Worm (Caenorhabditis elegans) whole organism, L1 larva: ENCODE data around the gene K06A1.2.
A peak's percentile ranks its signal among the peaks of the same experiment; 100 is the strongest.

Experiments
- C04F5.9 ChIP-seq: sonication (generic microtip); optimal IDR thresholded peaks from 2 replicates; lab custom pipeline; 2016; ENCODE audit warnings: missing genetic modification characterization, missing compliant biosample characterization
- F16B12.6 ChIP-seq: fragments of 150-350 bp; optimal IDR thresholded peaks from 2 replicates; lab custom pipeline; 2014; ENCODE audit warnings: missing biosample characterization, missing genetic modification characterization
- Y116A8C.19 ChIP-seq: sonication (generic microtip); optimal IDR thresholded peaks from 2 replicates; lab custom pipeline; 2016; ENCODE audit warnings: missing compliant biosample characterization, missing genetic modification characterization, borderline replicate concordance
- alr-1 ChIP-seq: fragments of 200-800 bp; sonication (Bioruptor generic); optimal IDR thresholded peaks from 2 replicates; lab custom pipeline; 2018; ENCODE audit warnings: borderline replicate concordance, mild to moderate bottlenecking, missing genetic modification characterization, missing compliant biosample characterization
- aly-2 ChIP-seq: fragments of 150-350 bp; optimal IDR thresholded peaks from 2 replicates; lab custom pipeline; 2014; ENCODE audit warnings: missing biosample characterization, missing genetic modification characterization
- ama-1 ChIP-seq: fragments of 150-350 bp; optimal IDR thresholded peaks from 2 replicates; lab custom pipeline; 2014
- blmp-1 ChIP-seq: fragments of 150-350 bp; optimal IDR thresholded peaks from 2 replicates; lab custom pipeline; 2014; ENCODE audit warnings: missing biosample characterization, missing genetic modification characterization
- ceh-63 ChIP-seq: fragments of 200-800 bp; sonication (Bioruptor generic); optimal IDR thresholded peaks from 2 replicates; lab custom pipeline; 2018; ENCODE audit warnings: mild to moderate bottlenecking, missing genetic modification characterization, missing compliant biosample characterization
- ceh-82 ChIP-seq, 3 experiments: fragments of 150-350 bp in 1 of 3; sonication (generic microtip) in 2 of 3; optimal IDR thresholded peaks; 2 replicates each; lab custom pipeline; 2014 to 2017; ENCODE audit warnings: missing biosample characterization in 3 of 3, missing genetic modification characterization in 3 of 3
- ceh-88 ChIP-seq: fragments of 200-800 bp; sonication (Bioruptor generic); IDR thresholded peaks from 2 replicates; pipeline ENCODE4 v1.3.6; 2022; ENCODE audit warnings: missing genetic modification characterization, missing compliant biosample characterization
- ces-1 ChIP-seq: fragments of 150-350 bp; optimal IDR thresholded peaks from 2 replicates; lab custom pipeline; 2014; ENCODE audit warnings: missing biosample characterization, missing genetic modification reagents, missing genetic modification characterization
- dsc-1 ChIP-seq: sonication (generic microtip); optimal IDR thresholded peaks from 2 replicates; lab custom pipeline; 2016; ENCODE audit warnings: mild to moderate bottlenecking, missing genetic modification characterization, missing compliant biosample characterization
- efl-1 ChIP-seq, 4 experiments: fragments of 150-350 bp; optimal IDR thresholded peaks in 3 of 4; peaks in 1 of 4; 1 replicate in 1 of 4; 2 replicates in 3 of 4; lab custom pipeline; 2014; ENCODE audit warnings: missing biosample characterization in 2 of 4, missing genetic modification characterization in 2 of 4, missing genetic modification reagents in 2 of 4
- efl-3 ChIP-seq: fragments of 200-800 bp; sonication (Bioruptor generic); optimal IDR thresholded peaks from 2 replicates; lab custom pipeline; 2018; ENCODE audit warnings: mild to moderate bottlenecking, missing genetic modification characterization, missing compliant biosample characterization
- ets-5 ChIP-seq: fragments of 200-800 bp; sonication (Bioruptor generic); IDR thresholded peaks from 2 replicates; pipeline ENCODE4 v1.3.6; 2022; ENCODE audit warnings: missing genetic modification characterization, missing compliant biosample characterization
- fkh-8 ChIP-seq: sonication (generic microtip); optimal IDR thresholded peaks from 2 replicates; lab custom pipeline; 2016; ENCODE audit warnings: mild to moderate bottlenecking, missing genetic modification characterization, missing compliant biosample characterization
- fos-1 ChIP-seq: fragments of 150-350 bp; optimal IDR thresholded peaks from 2 replicates; lab custom pipeline; 2014; ENCODE audit warnings: missing biosample characterization, missing genetic modification characterization
- grh-1 ChIP-seq: fragments of 200-800 bp; sonication (Bioruptor generic); IDR thresholded peaks from 2 replicates; pipeline ENCODE4 v1.3.6; 2022; ENCODE audit warnings: missing genetic modification reagents, missing genetic modification characterization, missing compliant biosample characterization
- hpl-2 ChIP-seq: fragments of 150-350 bp; optimal IDR thresholded peaks from 2 replicates; lab custom pipeline; 2014; ENCODE audit warnings: missing biosample characterization, missing genetic modification reagents, missing genetic modification characterization
- irx-1 ChIP-seq: sonication (generic microtip); optimal IDR thresholded peaks from 2 replicates; lab custom pipeline; 2016; ENCODE audit warnings: missing genetic modification characterization, missing compliant biosample characterization
- jun-1 ChIP-seq: fragments of 150-350 bp; optimal IDR thresholded peaks from 2 replicates; lab custom pipeline; 2014; ENCODE audit warnings: missing biosample characterization, missing genetic modification reagents, missing genetic modification characterization
- lin-13 ChIP-seq: fragments of 150-350 bp; optimal IDR thresholded peaks from 2 replicates; lab custom pipeline; 2014; ENCODE audit warnings: missing biosample characterization, missing genetic modification reagents, missing genetic modification characterization
- lin-14 ChIP-seq: fragments of 200-800 bp; sonication (Bioruptor generic); optimal IDR thresholded peaks from 2 replicates; lab custom pipeline; 2018; ENCODE audit warnings: mild to moderate bottlenecking, missing genetic modification characterization, moderate library complexity, missing compliant biosample characterization
- lin-15B ChIP-seq: fragments of 150-350 bp; sonication (generic microtip); optimal IDR thresholded peaks from 3 replicates; lab custom pipeline; 2014; ENCODE audit warnings: missing biosample characterization, missing genetic modification characterization
- lsy-2 ChIP-seq, 2 experiments: fragments of 150-350 bp; optimal IDR thresholded peaks; 2 replicates each; lab custom pipeline; 2014; ENCODE audit warnings: missing biosample characterization in 2 of 2, missing genetic modification characterization in 2 of 2
- mep-1 ChIP-seq: fragments of 150-350 bp; optimal IDR thresholded peaks from 2 replicates; lab custom pipeline; 2014; ENCODE audit warnings: missing biosample characterization, missing genetic modification characterization
- nhr-11 ChIP-seq: fragments of 150-350 bp; optimal IDR thresholded peaks from 2 replicates; lab custom pipeline; 2014; ENCODE audit warnings: missing biosample characterization, missing genetic modification characterization
- nhr-19 ChIP-seq: fragments of 200-800 bp; sonication (Bioruptor generic); conservative IDR thresholded peaks from 2 replicates; pipeline ENCODE4 v1.3.6; 2022; ENCODE audit warnings: missing genetic modification characterization, missing compliant biosample characterization
- nhr-20 ChIP-seq: sonication (generic microtip); optimal IDR thresholded peaks from 2 replicates; lab custom pipeline; 2016; ENCODE audit warnings: mild to moderate bottlenecking, missing genetic modification characterization, missing compliant biosample characterization
- nhr-28 ChIP-seq: fragments of 150-350 bp; optimal IDR thresholded peaks from 2 replicates; lab custom pipeline; 2014; ENCODE audit warnings: missing biosample characterization, missing genetic modification characterization
- nhr-71 ChIP-seq: sonication (generic microtip); optimal IDR thresholded peaks from 2 replicates; lab custom pipeline; 2016; ENCODE audit warnings: mild to moderate bottlenecking, missing genetic modification characterization, moderate library complexity, missing compliant biosample characterization
- nhr-84 ChIP-seq: sonication (generic microtip); optimal IDR thresholded peaks from 2 replicates; lab custom pipeline; 2017; ENCODE audit warnings: missing biosample characterization, missing genetic modification characterization
- nhr-85 ChIP-seq: sonication (generic microtip); peaks from one replicate; lab custom pipeline; 2016; ENCODE audit warnings: missing genetic modification characterization, inconsistent platforms, missing compliant biosample characterization
- pag-3 ChIP-seq: sonication (generic microtip); optimal IDR thresholded peaks from 2 replicates; lab custom pipeline; 2017; ENCODE audit warnings: missing genetic modification characterization, mild to moderate bottlenecking, missing compliant biosample characterization, antibody characterized with exemption, borderline replicate concordance; ENCODE audit not compliant: insufficient read depth
- pqm-1 ChIP-seq: sonication (generic microtip); optimal IDR thresholded peaks from 3 replicates; lab custom pipeline; 2017; ENCODE audit warnings: missing biosample characterization, missing genetic modification characterization
- rnt-1 ChIP-seq: sonication (generic microtip); optimal IDR thresholded peaks from 2 replicates; lab custom pipeline; 2016; ENCODE audit warnings: mild to moderate bottlenecking, missing genetic modification characterization, moderate library complexity, missing compliant biosample characterization
- snpc-4 ChIP-seq: fragments of 150-350 bp; optimal IDR thresholded peaks from 2 replicates; lab custom pipeline; 2014; ENCODE audit warnings: missing biosample characterization, missing genetic modification characterization
- snu-23 ChIP-seq: sonication (generic microtip); optimal IDR thresholded peaks from 2 replicates; lab custom pipeline; 2016; ENCODE audit warnings: missing genetic modification characterization, missing compliant biosample characterization
- sup-37 ChIP-seq: fragments of 200-800 bp; sonication (Bioruptor generic); optimal IDR thresholded peaks from 2 replicates; lab custom pipeline; 2018; ENCODE audit warnings: mild to moderate bottlenecking, missing genetic modification characterization, missing compliant biosample characterization
- swsn-7 ChIP-seq: sonication (generic microtip); optimal IDR thresholded peaks from 2 replicates; lab custom pipeline; 2016; ENCODE audit warnings: missing genetic modification characterization, missing compliant biosample characterization
- tbx-2 ChIP-seq: sonication (generic microtip); optimal IDR thresholded peaks from 2 replicates; lab custom pipeline; 2016; ENCODE audit warnings: missing genetic modification characterization, missing compliant biosample characterization
- tlp-1 ChIP-seq: fragments of 150-350 bp; optimal IDR thresholded peaks from 2 replicates; lab custom pipeline; 2014; ENCODE audit warnings: missing biosample characterization, missing genetic modification characterization
- unc-130 ChIP-seq: fragments of 150-350 bp; optimal IDR thresholded peaks from 2 replicates; lab custom pipeline; 2017; ENCODE audit warnings: missing biosample characterization, missing genetic modification characterization, inconsistent platforms
- unc-62 ChIP-seq: fragments of 150-350 bp; optimal IDR thresholded peaks from 2 replicates; lab custom pipeline; 2014; ENCODE audit warnings: missing biosample characterization, missing genetic modification reagents, missing genetic modification characterization
- xbp-1 ChIP-seq: sonication (generic microtip); optimal IDR thresholded peaks from 2 replicates; lab custom pipeline; 2016; ENCODE audit warnings: missing genetic modification characterization, missing compliant biosample characterization
- zag-1 ChIP-seq: fragments of 150-350 bp; optimal IDR thresholded peaks from 2 replicates; lab custom pipeline; 2014; ENCODE audit warnings: missing biosample characterization, missing genetic modification characterization
- ztf-11 ChIP-seq, 2 experiments: sonication (generic microtip); optimal IDR thresholded peaks; 2 replicates each; lab custom pipeline; 2016 to 2017; ENCODE audit warnings: missing genetic modification characterization in 2 of 2, missing biosample characterization in 1 of 2, missing compliant biosample characterization in 1 of 2

The K06A1.2 gene

DNA sequence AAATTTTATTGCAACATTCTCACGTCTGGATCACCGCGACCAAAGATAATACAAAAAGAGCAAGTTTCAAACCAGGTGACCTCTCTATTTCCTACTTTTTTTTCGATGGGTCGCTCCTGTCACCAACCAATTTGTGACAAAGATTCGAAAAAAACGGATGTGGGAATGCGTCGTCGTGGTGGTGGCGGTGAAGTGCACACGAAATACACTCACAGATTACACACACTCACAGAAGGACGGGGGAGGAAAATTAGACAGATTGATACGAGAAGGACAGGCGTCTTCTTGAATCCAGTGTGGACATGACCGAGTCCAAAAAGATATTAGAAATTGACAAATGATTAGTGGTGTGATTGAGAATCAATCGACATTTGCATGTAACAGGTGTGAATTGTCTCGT, 39.0 kb downstream of the K06A1.2 start:
- TF ChIP-seq rnt-1 (tag; lab: Kevin White, UChicago), result peak; percentile 67
- peak; percentile 65 for TF ChIP-seq lin-14 (GFP tag; lab: Kevin White, UChicago)
- no peak for TF ChIP-seq nhr-19 (GFP tag; lab: Robert Waterston, UW)
- no peak for TF ChIP-seq efl-3 (GFP tag; lab: Kevin White, UChicago)
- TF ChIP-seq nhr-71 (tag; lab: Kevin White, UChicago), result peak; percentile 21
- no peak for TF ChIP-seq efl-1 (optimal IDR thresholded peaks at IDR 0.05; lab: Kevin White, UChicago)
- peak in 1 of 2 experiments; percentile 81 for TF ChIP-seq efl-1 (GFP tag; optimal IDR thresholded peaks at IDR 0.05 in 1 of 2; lab: Kevin White, UChicago)
- TF ChIP-seq unc-130 (tag; lab: Kevin White, UChicago), result peak; percentile 19
- TF ChIP-seq xbp-1 (tag; lab: Kevin White, UChicago), result no peak
- no peak for TF ChIP-seq ztf-11 (tag; optimal IDR thresholded peaks at IDR 0.05; lab: Kevin White, UChicago)
- TF ChIP-seq irx-1 (tag; lab: Kevin White, UChicago), result no peak
- no peak for TF ChIP-seq unc-62

DNA sequence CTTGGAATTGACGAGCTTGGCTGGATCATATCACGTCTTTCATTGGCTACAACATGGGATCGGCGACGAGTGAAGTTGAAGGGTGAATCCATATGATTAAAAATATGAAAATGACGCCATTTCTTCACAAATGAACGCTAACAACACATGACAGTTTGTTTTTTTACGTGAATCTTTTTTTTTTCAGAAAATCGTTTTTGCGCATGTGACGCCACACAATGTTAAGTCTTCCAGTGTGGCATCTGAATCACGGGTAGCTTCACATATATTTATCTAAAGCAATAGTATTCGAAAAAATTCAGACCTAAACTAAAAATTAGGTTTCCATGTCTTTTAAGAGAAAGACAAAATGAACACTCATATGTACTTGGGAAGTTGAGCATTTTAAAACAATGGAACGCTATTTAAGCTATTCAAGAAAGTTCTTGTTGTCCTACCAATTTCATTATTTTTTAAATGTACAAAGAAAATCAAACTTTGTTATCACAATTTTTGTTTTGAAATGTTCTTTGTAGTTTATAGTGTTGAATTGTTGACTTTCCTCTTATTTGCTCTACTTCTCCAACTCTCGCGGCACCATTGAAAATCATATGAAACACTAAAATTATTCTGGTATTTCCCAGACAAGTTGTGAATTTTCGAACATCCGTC, 41.2 kb downstream of the K06A1.2 start, which contains the start of the genes lido-16 and plpp-1.2:
TSS of gene lido-16 (minus strand) at position 101 of the 651 bp plus-strand sequence.
TSS of gene plpp-1.2 (plus strand) at position 601 of the 651 bp plus-strand sequence.
- TF ChIP-seq fkh-8 (tag; lab: Kevin White, UChicago) (no peak), ces-1 (GFP tag; lab: Kevin White, UChicago) (no peak), snpc-4 (tag; lab: Kevin White, UChicago) (no peak), nhr-71 (tag; lab: Kevin White, UChicago) (no peak), pag-3 (no peak), pqm-1 (tag; lab: Kevin White, UChicago) (no peak), ama-1 (lab: Kevin White, UChicago) (no peak), dsc-1 (tag; lab: Kevin White, UChicago) (no peak), lin-13 (GFP tag; lab: Kevin White, UChicago) (no peak), ets-5 (GFP tag; lab: Robert Waterston, UW) (no peak), nhr-84 (no peak), ceh-63 (GFP tag; lab: Kevin White, UChicago) (no peak)

DNA sequence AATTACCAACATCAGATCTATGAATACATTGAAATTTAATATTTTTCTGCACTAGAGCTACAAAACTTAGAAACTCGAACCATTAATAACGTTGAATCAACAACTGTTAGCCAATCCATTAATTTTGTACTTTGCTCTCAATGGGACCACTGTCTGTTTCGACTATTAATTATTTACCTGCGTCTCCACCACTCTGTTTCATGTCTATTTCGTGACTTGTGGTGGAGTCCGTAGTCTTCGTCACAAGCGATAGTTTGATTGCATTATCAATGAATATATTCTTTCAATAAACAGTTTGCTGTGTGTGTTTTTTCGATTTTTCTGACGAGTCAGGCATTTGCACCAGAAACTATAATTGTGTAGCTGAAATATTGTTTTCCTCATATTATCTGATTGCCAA, 42.5 kb downstream of the K06A1.2 start:
- TF ChIP-seq nhr-84 (no peak), Y116A8C.19 (tag; lab: Kevin White, UChicago) (no peak), lsy-2 (tag; optimal IDR thresholded peaks at IDR 0.05; lab: Kevin White, UChicago) (peak; percentile 36 to 40), aly-2 (tag; lab: Kevin White, UChicago) (no peak), nhr-11 (tag; lab: Kevin White, UChicago) (no peak), ceh-82 (tag; optimal IDR thresholded peaks at IDR 0.05; lab: Kevin White, UChicago) (no peak), hpl-2 (no peak), xbp-1 (tag; lab: Kevin White, UChicago) (no peak), fos-1 (tag; lab: Kevin White, UChicago) (no peak), jun-1 (tag; lab: Kevin White, UChicago) (no peak), nhr-20 (tag; lab: Kevin White, UChicago) (peak; percentile 41), lin-15B (tag; lab: Kevin White, UChicago) (no peak), tbx-2 (tag; lab: Kevin White, UChicago) (no peak), tlp-1 (tag; lab: Kevin White, UChicago) (no peak), rnt-1 (tag; lab: Kevin White, UChicago) (peak; percentile 73), F16B12.6 (tag; lab: Kevin White, UChicago) (no peak), nhr-71 (tag; lab: Kevin White, UChicago) (peak; percentile 72), alr-1 (tag; lab: Kevin White, UChicago) (no peak), zag-1 (no peak), efl-1 (optimal IDR thresholded peaks at IDR 0.05; lab: Kevin White, UChicago) (no peak), efl-1 (GFP tag; optimal IDR thresholded peaks at IDR 0.05 in 1 of 2; lab: Kevin White, UChicago) (no peak), unc-130 (tag; lab: Kevin White, UChicago) (peak; percentile 25), C04F5.9 (tag; lab: Kevin White, UChicago) (no peak), nhr-85 (tag; lab: Kevin White, UChicago) (no peak), ceh-88 (no peak), nhr-19 (GFP tag; lab: Robert Waterston, UW) (peak; percentile 78), snpc-4 (tag; lab: Kevin White, UChicago) (no peak), sup-37 (GFP tag; lab: Kevin White, UChicago) (no peak), nhr-28 (tag; lab: Kevin White, UChicago) (no peak), mep-1 (tag; lab: Kevin White, UChicago) (no peak), swsn-7 (tag; lab: Kevin White, UChicago) (no peak), grh-1 (GFP tag; lab: Robert Waterston, UW) (no peak), snu-23 (GFP tag; lab: Kevin White, UChicago) (peak; percentile 34), blmp-1 (tag; lab: Kevin White, UChicago) (no peak)
